Worm (Caenorhabditis elegans) whole organism, L3 larva: Measurements from ENCODE around the gene C44H9.7.

Experiments used
- ZK546.5 ChIP-seq: sonication (generic microtip); optimal IDR thresholded peaks from 2 replicates; lab custom pipeline; 2017; ENCODE audit warnings: missing biosample characterization, missing genetic modification characterization
- ama-1 ChIP-seq: fragments of 150-350 bp; optimal IDR thresholded peaks from 2 replicates; lab custom pipeline; 2018
- ceh-16 ChIP-seq: sonication (generic microtip); optimal IDR thresholded peaks from 2 replicates; lab custom pipeline; 2017; ENCODE audit warnings: missing biosample characterization, missing genetic modification characterization
- ceh-28 ChIP-seq: fragments of 150-350 bp; optimal IDR thresholded peaks from 2 replicates; lab custom pipeline; 2014; ENCODE audit warnings: missing biosample characterization, missing genetic modification reagents, missing genetic modification characterization
- ceh-82 ChIP-seq: fragments of 150-350 bp; optimal IDR thresholded peaks from 2 replicates; lab custom pipeline; 2014; ENCODE audit warnings: missing biosample characterization, missing genetic modification characterization
- egl-5 ChIP-seq: fragments of 150-350 bp; optimal IDR thresholded peaks from 2 replicates; lab custom pipeline; 2017; ENCODE audit warnings: missing biosample characterization, missing genetic modification reagents, missing genetic modification characterization, inconsistent platforms
- elt-2 ChIP-seq: sonication (generic microtip); optimal IDR thresholded peaks from 2 replicates; lab custom pipeline; 2016; ENCODE audit warnings: missing genetic modification reagents, mild to moderate bottlenecking, missing genetic modification characterization, missing compliant biosample characterization
- elt-3 ChIP-seq, 3 experiments: fragments of 150-350 bp in 1 of 3; sonication (generic microtip) in 2 of 3; optimal IDR thresholded peaks; 2 replicates in 2 of 3; 4 replicates in 1 of 3; lab custom pipeline; 2014 to 2017; ENCODE audit warnings: missing biosample characterization in 3 of 3, missing genetic modification characterization in 3 of 3
- eor-1 ChIP-seq, 2 experiments: fragments of 150-350 bp; optimal IDR thresholded peaks; 2 replicates each; lab custom pipeline; 2014 to 2018; ENCODE audit warnings: missing biosample characterization in 2 of 2, missing genetic modification characterization in 2 of 2
- fkh-2 ChIP-seq: fragments of 150-350 bp; optimal IDR thresholded peaks from 2 replicates; lab custom pipeline; 2014; ENCODE audit warnings: missing biosample characterization, missing genetic modification reagents, missing genetic modification characterization
- fos-1 ChIP-seq: fragments of 150-350 bp; optimal IDR thresholded peaks from 2 replicates; lab custom pipeline; 2014; ENCODE audit warnings: missing biosample characterization, missing genetic modification characterization
- jun-1 ChIP-seq: fragments of 150-350 bp; optimal IDR thresholded peaks from 2 replicates; lab custom pipeline; 2014; ENCODE audit warnings: missing biosample characterization, missing genetic modification reagents, missing genetic modification characterization
- lin-15B ChIP-seq: fragments of 150-350 bp; optimal IDR thresholded peaks from 2 replicates; lab custom pipeline; 2014; ENCODE audit warnings: missing biosample characterization, missing genetic modification characterization
- lsy-12 ChIP-seq: sonication (generic microtip); optimal IDR thresholded peaks from 2 replicates; lab custom pipeline; 2016; ENCODE audit warnings: mild to moderate bottlenecking, missing genetic modification characterization, missing compliant biosample characterization
- mdl-1 ChIP-seq: fragments of 150-350 bp; optimal IDR thresholded peaks from 2 replicates; lab custom pipeline; 2014; ENCODE audit warnings: missing biosample characterization, missing genetic modification characterization
- nfya-1 ChIP-seq: sonication (generic microtip); optimal IDR thresholded peaks from 2 replicates; lab custom pipeline; 2017; ENCODE audit warnings: missing genetic modification characterization, mild to moderate bottlenecking, missing compliant biosample characterization, antibody characterized with exemption, moderate library complexity; ENCODE audit not compliant: insufficient read depth
- nhr-12 ChIP-seq: fragments of 150-350 bp; optimal IDR thresholded peaks from 2 replicates; lab custom pipeline; 2014; ENCODE audit warnings: missing biosample characterization, missing genetic modification characterization
- nhr-23 ChIP-seq: fragments of 150-350 bp; optimal IDR thresholded peaks from 2 replicates; lab custom pipeline; 2014; ENCODE audit warnings: missing biosample characterization, missing genetic modification reagents, missing genetic modification characterization
- nhr-25 ChIP-seq: sonication (generic microtip); optimal IDR thresholded peaks from 2 replicates; lab custom pipeline; 2017; ENCODE audit warnings: missing biosample characterization, missing genetic modification characterization
- nhr-28 ChIP-seq: fragments of 150-350 bp; optimal IDR thresholded peaks from 2 replicates; lab custom pipeline; 2014; ENCODE audit warnings: missing biosample characterization, missing genetic modification characterization
- nhr-43 ChIP-seq: sonication (generic microtip); optimal IDR thresholded peaks from 2 replicates; lab custom pipeline; 2016; ENCODE audit warnings: mild to moderate bottlenecking, missing genetic modification characterization, missing compliant biosample characterization; ENCODE audit not compliant: poor library complexity, severe bottlenecking
- nhr-67 ChIP-seq: fragments of 150-350 bp; optimal IDR thresholded peaks from 2 replicates; lab custom pipeline; 2014; ENCODE audit warnings: missing biosample characterization, missing genetic modification characterization
- nhr-76 ChIP-seq: fragments of 150-350 bp; sonication (generic microtip); optimal IDR thresholded peaks from 5 replicates; lab custom pipeline; 2014; ENCODE audit warnings: missing biosample characterization, missing genetic modification characterization
- pha-4 ChIP-seq: fragments of 150-350 bp; optimal IDR thresholded peaks from 2 replicates; lab custom pipeline; 2014; ENCODE audit warnings: missing biosample characterization, missing genetic modification reagents, missing genetic modification characterization
- pqm-1 ChIP-seq: fragments of 150-350 bp; optimal IDR thresholded peaks from 2 replicates; lab custom pipeline; 2017; ENCODE audit warnings: missing biosample characterization, missing genetic modification characterization, inconsistent platforms
- sea-2 ChIP-seq: fragments of 150-350 bp; sonication (generic microtip); optimal IDR thresholded peaks from 4 replicates; lab custom pipeline; 2014; ENCODE audit warnings: missing biosample characterization, missing genetic modification reagents, missing genetic modification characterization
- snpc-4 ChIP-seq: fragments of 150-350 bp; optimal IDR thresholded peaks from 2 replicates; lab custom pipeline; 2014; ENCODE audit warnings: missing biosample characterization, missing genetic modification characterization
- tbx-2 ChIP-seq: sonication (generic microtip); optimal IDR thresholded peaks from 2 replicates; lab custom pipeline; 2016; ENCODE audit warnings: mild to moderate bottlenecking, missing genetic modification characterization, missing compliant biosample characterization
- zag-1 ChIP-seq: fragments of 150-350 bp; optimal IDR thresholded peaks from 2 replicates; lab custom pipeline; 2014; ENCODE audit warnings: missing biosample characterization, missing genetic modification characterization
- ztf-11 ChIP-seq: fragments of 150-350 bp; optimal IDR thresholded peaks from 2 replicates; lab custom pipeline; 2014; ENCODE audit warnings: missing biosample characterization, missing genetic modification characterization
- ztf-4 ChIP-seq: fragments of 150-350 bp; optimal IDR thresholded peaks from 2 replicates; lab custom pipeline; 2014; ENCODE audit warnings: missing biosample characterization, missing genetic modification characterization

Gene C44H9.7

DNA sequence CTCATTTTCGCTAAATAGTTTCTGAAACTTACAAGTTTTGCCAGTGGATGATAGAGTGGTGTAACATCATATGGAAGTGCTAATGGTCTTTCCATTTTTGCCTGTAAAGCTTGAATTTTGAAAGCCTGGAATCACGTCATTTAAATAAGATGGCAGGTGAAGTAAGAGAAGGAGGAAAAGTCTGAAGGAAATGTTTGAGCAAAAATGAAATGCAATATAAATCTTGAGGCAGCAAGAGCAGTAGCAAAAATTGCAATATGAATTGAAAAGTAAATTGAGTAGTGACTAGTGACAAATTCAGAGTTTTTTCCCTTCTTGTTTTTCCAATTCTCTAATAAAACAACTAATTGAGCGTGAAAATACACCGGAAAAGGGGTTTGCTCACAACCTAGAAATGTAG lies 31.2 kb upstream of the C44H9.7 start, which contains the start of gene glb-24:
Gene glb-24 (minus strand): TSS at position 101 of the 400 bp plus-strand sequence.
- TF ChIP-seq ztf-4 (tag; lab: Kevin White, UChicago) (no peak), pha-4 (no peak), elt-3 (tag; optimal IDR thresholded peaks at IDR 0.05; lab: Kevin White, UChicago) (no peak), nhr-12 (tag; lab: Kevin White, UChicago) (no peak), lsy-12 (tag; lab: Kevin White, UChicago) (no peak), ceh-28 (tag; lab: Kevin White, UChicago) (no peak), zag-1 (no peak), nhr-43 (tag; lab: Kevin White, UChicago) (no peak), snpc-4 (tag; lab: Kevin White, UChicago) (no peak), nhr-28 (tag; lab: Kevin White, UChicago) (no peak), egl-5 (no peak), lin-15B (tag; lab: Kevin White, UChicago) (no peak), tbx-2 (tag; lab: Kevin White, UChicago) (no peak), ceh-16 (no peak)

DNA sequence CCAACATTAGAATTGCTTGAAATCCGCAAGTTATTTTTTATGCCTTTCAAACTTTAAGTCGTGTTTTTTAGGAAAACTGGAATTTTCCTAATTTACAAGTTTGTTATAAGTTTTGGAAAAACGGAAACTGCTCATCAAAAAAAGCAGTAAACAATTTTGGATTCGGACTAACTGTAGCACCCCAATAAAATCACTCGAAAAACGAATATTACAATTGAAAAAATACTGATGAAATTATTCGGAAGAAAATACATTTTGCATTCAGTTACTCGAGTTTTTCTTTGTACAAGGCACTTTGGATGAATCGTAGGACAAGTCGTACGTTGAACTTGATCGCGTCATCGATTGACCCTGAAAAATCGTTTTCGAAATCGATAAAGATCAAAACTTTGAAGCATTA lies 27.7 kb upstream of the C44H9.7 start:
- no peak for TF ChIP-seq ztf-11 (tag; lab: Kevin White, UChicago)
- no peak for TF ChIP-seq fkh-2 (tag; lab: Kevin White, UChicago)
- no peak for TF ChIP-seq nhr-28 (tag; lab: Kevin White, UChicago)
- TF ChIP-seq ceh-82 (tag; lab: Kevin White, UChicago): no peak
- TF ChIP-seq fos-1: no peak

DNA sequence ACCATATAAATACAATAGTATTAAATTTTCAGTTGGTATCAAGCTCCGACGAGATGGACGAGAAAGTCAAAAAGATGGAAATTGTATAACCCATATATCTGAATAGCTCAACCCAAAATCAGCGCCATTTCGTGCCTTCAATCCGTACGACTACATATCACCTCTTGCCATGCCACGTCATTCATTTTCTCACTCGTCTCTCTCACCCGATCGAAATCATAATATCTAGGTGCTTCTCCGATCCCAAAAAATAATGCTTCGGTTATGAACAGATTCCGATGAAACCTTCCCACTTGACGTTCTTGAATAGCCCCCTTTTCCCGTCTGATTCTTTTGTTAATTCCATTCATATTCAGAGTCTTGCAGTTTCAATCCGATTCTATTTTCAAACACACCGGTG lies 26.7 kb upstream of the C44H9.7 start:
- TF ChIP-seq pha-4 (no peak), nhr-25 (peak; percentile 5)

DNA sequence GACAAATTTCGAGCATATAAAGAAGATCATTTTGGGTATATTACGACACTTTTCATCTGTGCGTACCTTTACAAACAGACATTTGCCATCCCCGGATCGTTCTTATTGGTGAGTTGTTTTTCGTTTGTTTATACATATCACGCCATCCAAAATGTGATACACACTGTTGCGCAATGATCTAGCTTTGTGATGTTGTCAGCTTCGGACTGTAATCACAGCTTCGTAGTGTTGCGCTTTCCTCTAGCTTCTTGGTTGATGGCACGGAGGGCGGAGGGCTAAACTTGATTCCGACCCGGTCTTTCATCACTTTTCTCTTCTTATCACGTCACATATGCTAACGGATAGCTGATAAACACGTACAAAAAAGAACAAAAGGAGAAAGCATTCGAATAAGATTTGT lies 24.7 kb upstream of the C44H9.7 start:
- TF ChIP-seq ceh-16 (no peak), ztf-4 (tag; lab: Kevin White, UChicago) (no peak), nhr-67 (tag; lab: Kevin White, UChicago) (no peak), nhr-43 (tag; lab: Kevin White, UChicago) (peak; percentile 13), nhr-25 (peak; percentile 70), ZK546.5 (tag; lab: Kevin White, UChicago) (no peak), ama-1 (lab: Kevin White, UChicago) (peak; percentile 36), eor-1 (tag; optimal IDR thresholded peaks at IDR 0.05; lab: Kevin White, UChicago) (no peak), fkh-2 (tag; lab: Kevin White, UChicago) (no peak), nfya-1 (no peak)

ce11 chrV:12877579-12877978 lies 22.9 kb upstream of the C44H9.7 start:
- TF ChIP-seq elt-2 (tag; lab: Kevin White, UChicago) (peak; percentile 19), jun-1 (tag; lab: Kevin White, UChicago) (no peak), mdl-1 (tag; lab: Kevin White, UChicago) (no peak), ama-1 (lab: Kevin White, UChicago) (no peak), pha-4 (no peak), nhr-76 (tag; lab: Kevin White, UChicago) (no peak), nhr-23 (tag; lab: Kevin White, UChicago) (no peak), eor-1 (tag; optimal IDR thresholded peaks at IDR 0.05; lab: Kevin White, UChicago) (no peak)

- TF ChIP-seq snpc-4 (tag; lab: Kevin White, UChicago): no peak
- peak; percentile 73 for TF ChIP-seq elt-2 (tag; lab: Kevin White, UChicago)
- peak; percentile 73 for TF ChIP-seq pqm-1 (tag; lab: Kevin White, UChicago)
Observed at ce11 chrV:12876708-12877107, 22.0 kb upstream of the C44H9.7 start.

- TF ChIP-seq nhr-25 (peak; percentile 48), mdl-1 (tag; lab: Kevin White, UChicago) (no peak), elt-3 (tag; optimal IDR thresholded peaks at IDR 0.05; lab: Kevin White, UChicago) (no peak), zag-1 (no peak), elt-2 (tag; lab: Kevin White, UChicago) (no peak), nhr-43 (tag; lab: Kevin White, UChicago) (peak; percentile 18), jun-1 (tag; lab: Kevin White, UChicago) (no peak), snpc-4 (tag; lab: Kevin White, UChicago) (no peak), sea-2 (GFP tag; lab: Kevin White, UChicago) (no peak), ama-1 (lab: Kevin White, UChicago) (no peak)
Observed at ce11 chrV:12875850-12876249, 21.2 kb upstream of the C44H9.7 start.
